Worm (Caenorhabditis elegans) whole organism, L4 larva: ENCODE results near the gene srh-290.

Experiments
- aly-2 ChIP-seq: sonication (generic microtip); optimal IDR thresholded peaks from 2 replicates; lab custom pipeline; 2018; ENCODE audit warnings: missing biosample characterization, missing genetic modification characterization
- ama-1 ChIP-seq: fragments of 150-350 bp; optimal IDR thresholded peaks from 2 replicates; lab custom pipeline; 2014; ENCODE audit warnings: inconsistent platforms, mixed read lengths
- daf-12 ChIP-seq: fragments of 150-350 bp; optimal IDR thresholded peaks from 2 replicates; lab custom pipeline; 2014; ENCODE audit warnings: missing biosample characterization, missing genetic modification reagents, missing genetic modification characterization
- dve-1 ChIP-seq: sonication (generic microtip); optimal IDR thresholded peaks from 2 replicates; lab custom pipeline; 2017; ENCODE audit warnings: antibody characterized with exemption, mild to moderate bottlenecking, missing genetic modification characterization, missing compliant biosample characterization; ENCODE audit not compliant: insufficient read depth
- lin-15B ChIP-seq: fragments of 150-350 bp; sonication (generic microtip); optimal IDR thresholded peaks from 3 replicates; lab custom pipeline; 2014; ENCODE audit warnings: missing biosample characterization, missing genetic modification characterization
- mdl-1 ChIP-seq, 2 experiments: fragments of 150-350 bp in 1 of 2; sonication (generic microtip) in 1 of 2; optimal IDR thresholded peaks; 2 replicates each; lab custom pipeline; 2014 to 2017; ENCODE audit warnings: missing biosample characterization in 2 of 2, missing genetic modification characterization in 2 of 2
- mep-1 ChIP-seq: fragments of 150-350 bp; sonication (generic microtip); optimal IDR thresholded peaks from 3 replicates; lab custom pipeline; 2014; ENCODE audit warnings: missing biosample characterization, missing genetic modification characterization
- nhr-28 ChIP-seq: fragments of 150-350 bp; optimal IDR thresholded peaks from 2 replicates; lab custom pipeline; 2014; ENCODE audit warnings: missing biosample characterization, missing genetic modification characterization
- skn-1 ChIP-seq: fragments of 150-350 bp; optimal IDR thresholded peaks from 2 replicates; lab custom pipeline; 2014; ENCODE audit warnings: missing biosample characterization, missing genetic modification characterization
- unc-130 ChIP-seq: sonication (generic microtip); optimal IDR thresholded peaks from 2 replicates; lab custom pipeline; 2016; ENCODE audit warnings: missing genetic modification reagents, missing genetic modification characterization, missing compliant biosample characterization
- vab-7 ChIP-seq: fragments of 200-800 bp; sonication (Bioruptor generic); IDR thresholded peaks from 2 replicates; pipeline ENCODE4 v1.3.6; 2022; ENCODE audit warnings: missing genetic modification reagents, missing genetic modification characterization, missing compliant biosample characterization
- ztf-11 ChIP-seq: fragments of 150-350 bp; optimal IDR thresholded peaks from 2 replicates; lab custom pipeline; 2014; ENCODE audit warnings: missing biosample characterization, missing genetic modification characterization

DNA sequence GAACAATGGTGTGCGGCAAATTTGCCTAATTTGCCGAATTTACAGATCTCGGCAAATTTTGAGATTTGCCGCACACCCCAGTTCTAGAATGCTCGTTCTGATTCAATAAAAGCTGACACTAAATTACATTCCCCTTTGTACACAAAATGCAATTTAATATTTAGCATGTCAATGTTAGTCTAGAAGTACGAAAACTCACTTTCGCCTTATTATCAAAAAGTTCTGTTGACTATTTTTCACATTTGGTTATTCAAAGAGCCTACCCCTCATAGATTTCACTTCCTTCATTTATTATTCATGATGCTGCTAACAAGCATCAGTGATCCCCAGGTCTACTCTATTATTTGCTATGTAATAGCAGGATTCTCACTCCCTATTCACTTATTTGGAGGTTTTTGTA lies 28.3 kb downstream of the srh-290 start, which contains the start of gene srh-298:
- TF ChIP-seq ama-1 (lab: Kevin White, UChicago) (no peak), mep-1 (no peak), skn-1 (tag; lab: Kevin White, UChicago) (no peak), lin-15B (tag; lab: Kevin White, UChicago) (no peak), unc-130 (GFP tag; lab: Kevin White, UChicago) (no peak), aly-2 (no peak), ztf-11 (tag; lab: Kevin White, UChicago) (no peak), dve-1 (no peak), daf-12 (no peak), vab-7 (no peak), nhr-28 (tag; lab: Kevin White, UChicago) (no peak), mdl-1 (tag; optimal IDR thresholded peaks at IDR 0.05; lab: Kevin White, UChicago) (no peak)
